Worm (Caenorhabditis elegans): Measurements from ENCODE around the gene fbxa-90.

DNA sequence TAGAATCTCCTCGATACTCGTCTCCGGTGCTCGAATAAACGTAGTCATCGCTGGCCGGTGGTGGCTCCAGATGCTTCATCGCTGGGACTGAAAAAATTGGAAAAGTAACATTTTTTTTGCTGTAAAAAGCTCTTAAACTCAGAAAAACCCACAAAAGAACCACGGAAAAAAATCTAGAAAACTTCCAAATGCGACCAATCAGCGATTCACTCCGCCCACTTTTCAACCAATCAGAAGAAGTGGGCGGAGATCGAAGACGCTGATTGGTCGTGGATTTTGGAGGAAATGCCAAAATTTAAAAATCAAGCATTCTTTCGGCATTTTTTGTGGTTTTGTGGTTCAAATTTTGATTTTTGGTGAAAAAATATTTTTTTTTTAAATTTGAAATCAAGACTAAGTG lies 7.6 kb upstream of the fbxa-90 start:
- no peak for TF ChIP-seq nhr-102 (tag; optimal IDR thresholded peaks at IDR 0.05)
- no peak for TF ChIP-seq zfp-3 (GFP tag; conservative IDR thresholded peaks at IDR 0.05)
- TF ChIP-seq ceh-28 (tag; optimal IDR thresholded peaks at IDR 0.05) = no peak
- TF ChIP-seq pha-4 (GFP tag; IDR thresholded peaks at IDR 0.05) = no peak
- TF ChIP-seq pha-4 (tag; optimal IDR thresholded peaks at IDR 0.05) = no peak
- no peak for TF ChIP-seq hlh-11 (tag; optimal IDR thresholded peaks at IDR 0.05)
- TF ChIP-seq ZK337.2 (GFP tag; IDR thresholded peaks at IDR 0.05) = no peak
- no peak for TF ChIP-seq ceh-44 (GFP tag; IDR thresholded peaks at IDR 0.05)
